Fruit fly (Drosophila melanogaster) Kc167 (cell line): ENCODE results near the gene CG33262.

Experiments used
- Myc ChIP-seq: fragments of >200 bp; optimal IDR thresholded peaks from 2 replicates; lab custom pipeline; 2017; ENCODE audit warnings: missing external identifiers
- Sin3A ChIP-seq: fragments of >200 bp; optimal IDR thresholded peaks from 2 replicates; lab custom pipeline; 2018; ENCODE audit warnings: missing external identifiers
- h ChIP-seq: fragments of >200 bp; optimal IDR thresholded peaks from 3 replicates; lab custom pipeline; 2018; ENCODE audit warnings: missing external identifiers
- insv ChIP-seq: fragments of >200 bp; optimal IDR thresholded peaks from 3 replicates; lab custom pipeline; 2018; ENCODE audit warnings: missing external identifiers
- psq ChIP-seq: fragments of >200 bp; optimal IDR thresholded peaks from 2 replicates; lab custom pipeline; 2017; ENCODE audit warnings: missing external identifiers
- ttk ChIP-seq: sonication (Bioruptor generic); optimal IDR thresholded peaks from 2 replicates; lab custom pipeline; 2017; ENCODE audit warnings: missing external identifiers

Gene CG33262

DNA sequence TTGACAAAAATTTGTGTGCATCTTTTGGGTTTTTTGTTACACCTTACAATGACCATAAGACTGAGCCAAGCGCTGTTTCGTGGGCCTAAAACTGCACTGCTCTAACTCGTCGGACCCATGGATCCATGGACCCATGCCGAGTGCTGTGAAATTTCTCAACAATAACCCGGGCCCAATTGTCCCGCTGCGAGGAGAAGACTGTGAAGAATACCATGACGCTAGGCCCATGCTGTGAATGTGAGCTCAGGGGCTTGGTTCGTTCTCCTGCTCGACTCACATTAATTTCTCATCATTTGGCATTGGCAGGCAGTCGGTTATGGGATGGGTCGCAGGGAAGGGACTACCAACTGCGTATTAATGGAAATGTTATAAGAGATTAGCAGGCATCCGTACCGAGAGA lies 15.9 kb upstream of the CG33262 start:
- no peak for TF ChIP-seq Sin3A (lab: Kevin White, UChicago)
- TF ChIP-seq Myc (lab: Kevin White, UChicago), result no peak
- no peak for TF ChIP-seq h (lab: Kevin White, UChicago)
- no peak for TF ChIP-seq psq (lab: Kevin White, UChicago)
- no peak for TF ChIP-seq ttk (lab: Kevin White, UChicago)

DNA sequence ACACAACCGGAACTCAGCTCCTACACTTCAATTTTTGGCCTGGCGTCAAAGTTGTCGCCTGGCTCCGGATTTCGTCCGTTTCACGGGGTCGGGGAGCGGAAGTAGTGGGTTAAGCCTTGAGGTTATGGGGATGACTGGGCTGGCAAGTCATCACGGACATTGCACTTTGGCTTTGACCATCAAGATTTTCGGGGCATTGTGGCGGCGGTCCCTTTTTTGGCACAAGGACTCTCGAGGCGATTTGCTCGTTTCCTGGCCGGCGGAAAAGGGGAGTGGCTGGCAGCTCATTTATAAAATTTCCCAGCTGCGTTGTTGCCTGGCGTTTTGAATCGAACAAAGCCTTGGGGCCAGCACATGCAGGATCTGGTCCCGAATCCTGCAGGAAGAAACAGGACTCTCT lies 2.9 kb upstream of the CG33262 start:
- no peak for TF ChIP-seq Myc (lab: Kevin White, UChicago)
- TF ChIP-seq h (lab: Kevin White, UChicago), result no peak

DNA sequence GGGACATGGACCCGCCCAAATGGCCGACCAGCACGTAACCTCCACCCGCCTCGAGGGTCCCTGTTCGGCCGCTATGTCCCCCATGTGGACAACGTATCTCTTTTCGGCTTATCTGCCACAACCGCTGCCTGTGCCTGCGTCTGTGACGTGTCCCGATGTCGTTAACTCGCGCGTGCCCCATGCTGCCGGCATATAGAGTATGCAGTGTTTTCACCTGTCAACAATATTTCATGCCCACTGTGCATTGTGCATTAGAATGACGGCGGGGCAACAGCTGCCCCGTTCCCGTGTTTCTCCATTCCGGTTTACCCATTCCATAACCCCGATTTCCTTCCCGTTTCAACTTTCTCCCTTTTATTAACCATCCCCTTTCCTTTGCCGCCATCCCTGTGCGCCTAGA lies 1.2 kb upstream of the CG33262 start:
- TF ChIP-seq insv (lab: Kevin White, UChicago), result no peak
- TF ChIP-seq psq (lab: Kevin White, UChicago), result no peak
- TF ChIP-seq ttk (lab: Kevin White, UChicago), result no peak
- TF ChIP-seq h (lab: Kevin White, UChicago), result no peak
- TF ChIP-seq Sin3A (lab: Kevin White, UChicago), result no peak
- no peak for TF ChIP-seq Myc (lab: Kevin White, UChicago)

DNA sequence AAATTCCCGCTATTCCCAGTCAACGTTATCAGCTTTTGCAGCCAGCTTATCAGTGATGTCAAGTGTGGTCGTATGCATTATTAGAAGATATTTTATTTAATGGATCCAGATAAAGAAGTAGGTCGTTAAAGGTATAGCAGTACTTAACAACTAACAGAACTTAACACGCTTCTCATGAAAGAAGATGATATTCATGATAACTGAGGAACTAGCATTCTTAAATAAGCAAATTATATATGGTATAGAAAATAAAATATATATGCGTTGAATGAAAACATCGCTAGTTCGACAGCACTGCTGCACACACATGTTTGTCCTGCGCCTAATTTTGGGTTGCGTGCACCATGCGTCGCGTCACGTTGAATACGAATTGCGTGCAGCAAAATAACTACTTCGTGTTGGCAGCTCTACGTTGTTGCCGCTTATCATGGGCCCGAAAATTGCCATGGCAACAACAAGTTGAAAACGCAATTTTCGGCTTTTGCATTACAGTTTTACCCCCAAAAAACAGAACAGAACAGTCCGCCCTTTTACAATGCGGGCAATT lies 614 bp upstream of the CG33262 start:
- TF ChIP-seq insv (lab: Kevin White, UChicago), result no peak
- no peak for TF ChIP-seq psq (lab: Kevin White, UChicago)
- TF ChIP-seq Myc (lab: Kevin White, UChicago), result no peak
- no peak for TF ChIP-seq ttk (lab: Kevin White, UChicago)
- no peak for TF ChIP-seq h (lab: Kevin White, UChicago)
- TF ChIP-seq Sin3A (lab: Kevin White, UChicago), result no peak

DNA sequence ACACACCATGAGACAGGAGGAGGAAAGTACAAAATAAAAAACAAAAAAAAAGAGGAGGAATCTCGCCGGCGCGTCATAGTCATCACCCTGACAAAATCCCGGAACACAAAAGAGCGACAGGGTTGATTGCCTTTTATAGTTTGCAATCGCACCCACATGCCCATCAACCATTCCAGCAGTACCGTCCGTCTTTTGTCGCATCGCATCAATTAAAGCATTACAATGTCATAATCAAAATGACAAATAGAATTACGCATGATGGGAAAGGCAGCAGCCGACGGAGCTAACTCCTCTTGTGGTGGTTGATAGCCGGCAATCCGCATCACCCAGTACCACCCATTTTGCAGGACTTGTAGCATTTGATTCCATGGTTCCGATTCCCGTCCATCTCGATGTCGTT lies 1.3 kb downstream of the CG33262 start:
- TF ChIP-seq insv (lab: Kevin White, UChicago) (no peak), h (lab: Kevin White, UChicago) (no peak), Sin3A (lab: Kevin White, UChicago) (no peak), ttk (lab: Kevin White, UChicago) (no peak), Myc (lab: Kevin White, UChicago) (no peak), psq (lab: Kevin White, UChicago) (no peak)

DNA sequence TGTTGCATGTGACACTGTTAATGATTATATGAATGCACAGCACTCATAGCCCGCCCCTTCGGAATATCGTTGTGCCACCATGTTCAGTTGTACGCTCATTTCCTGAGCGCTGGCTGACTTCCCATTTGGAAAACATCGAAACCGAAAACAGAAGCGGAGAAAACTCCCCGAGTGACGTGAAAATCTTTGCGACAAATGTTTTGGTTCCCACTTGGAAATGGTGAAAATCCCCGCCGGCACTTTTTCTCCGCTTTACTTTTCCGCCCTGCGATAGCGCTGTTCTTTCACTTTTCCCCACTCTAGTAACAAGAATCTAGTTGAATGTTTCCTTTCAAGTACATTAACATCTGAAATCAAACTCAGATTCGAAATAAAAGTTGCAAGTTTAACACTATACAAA lies 9.0 kb downstream of the CG33262 start:
- TF ChIP-seq Sin3A (lab: Kevin White, UChicago), result no peak
- no peak for TF ChIP-seq ttk (lab: Kevin White, UChicago)
- TF ChIP-seq insv (lab: Kevin White, UChicago), result no peak
- no peak for TF ChIP-seq h (lab: Kevin White, UChicago)
- TF ChIP-seq psq (lab: Kevin White, UChicago), result no peak
- no peak for TF ChIP-seq Myc (lab: Kevin White, UChicago)

DNA sequence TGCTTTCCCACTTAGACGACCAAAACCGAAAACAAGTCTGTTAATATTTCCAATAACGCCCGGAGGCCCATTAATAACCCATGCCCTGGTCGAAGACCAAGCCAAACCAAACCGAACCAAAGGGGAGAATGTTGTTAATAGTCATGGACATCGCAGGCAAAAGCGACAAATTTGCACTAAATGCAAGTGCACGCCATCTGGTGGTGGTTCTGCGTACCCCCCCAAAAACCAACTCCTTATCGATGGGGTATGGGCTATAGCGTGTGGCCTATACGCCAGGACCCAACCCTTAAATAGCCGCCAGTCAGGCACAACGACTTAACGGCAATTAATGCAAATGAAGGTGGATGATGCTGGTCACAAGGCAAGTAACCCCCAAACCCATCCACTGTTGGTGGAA lies 10.4 kb downstream of the CG33262 start:
- TF ChIP-seq Myc (lab: Kevin White, UChicago), result no peak
- no peak for TF ChIP-seq psq (lab: Kevin White, UChicago)
- no peak for TF ChIP-seq h (lab: Kevin White, UChicago)
- no peak for TF ChIP-seq Sin3A (lab: Kevin White, UChicago)
- no peak for TF ChIP-seq ttk (lab: Kevin White, UChicago)
- no peak for TF ChIP-seq insv (lab: Kevin White, UChicago)

DNA sequence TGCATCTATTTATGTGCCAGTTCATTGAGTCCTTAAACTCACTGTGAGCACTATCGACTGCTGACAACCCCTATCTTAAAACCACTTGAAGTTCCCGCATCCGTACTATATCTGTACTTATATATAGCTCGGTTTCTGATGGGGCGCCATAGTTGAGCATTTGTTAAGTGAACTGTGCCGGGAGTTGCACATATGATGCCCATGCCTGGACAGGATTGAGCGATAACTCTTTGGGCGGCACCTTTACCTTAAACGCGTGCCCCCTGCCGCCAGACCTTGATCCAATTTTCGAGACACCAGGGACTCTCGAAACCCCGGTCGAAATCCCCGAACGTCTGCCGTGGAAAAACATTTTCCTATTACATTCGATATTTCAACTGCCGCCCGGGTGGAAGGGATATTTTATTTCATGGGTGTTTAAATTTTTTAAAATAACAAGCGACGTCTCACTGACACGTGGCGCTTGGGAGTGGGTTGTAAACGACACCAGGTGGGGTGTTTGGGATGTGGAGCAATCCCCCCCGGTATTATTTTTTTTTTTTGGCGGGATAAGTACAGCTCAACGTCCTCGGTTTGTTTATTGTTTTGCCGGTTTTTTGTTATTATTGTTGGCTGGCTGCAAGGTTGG lies 18.0 kb downstream of the CG33262 start:
- TF ChIP-seq h (lab: Kevin White, UChicago) (no peak), Myc (lab: Kevin White, UChicago) (no peak), ttk (lab: Kevin White, UChicago) (no peak), Sin3A (lab: Kevin White, UChicago) (no peak)

DNA sequence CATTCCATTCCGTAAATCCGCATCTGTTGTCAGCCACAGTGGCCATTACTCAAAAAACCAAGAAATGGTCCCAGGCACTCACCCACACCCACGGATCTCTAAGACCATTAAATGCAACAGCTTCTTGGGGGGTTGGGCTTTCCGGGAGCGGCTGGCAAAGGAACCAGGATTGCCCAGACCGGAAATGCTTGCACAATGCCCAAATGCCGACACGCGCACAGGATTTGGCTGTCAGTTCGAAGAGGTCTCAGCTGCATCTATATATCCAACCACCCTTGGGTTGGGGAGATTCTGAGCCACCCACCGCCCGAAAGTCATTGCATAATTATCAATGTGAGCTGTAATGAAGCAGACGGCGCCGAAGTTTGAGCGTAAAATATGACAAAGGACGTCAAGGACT lies 19.2 kb downstream of the CG33262 start:
- no peak for TF ChIP-seq h (lab: Kevin White, UChicago)
- TF ChIP-seq ttk (lab: Kevin White, UChicago), result no peak
- TF ChIP-seq psq (lab: Kevin White, UChicago), result no peak
- no peak for TF ChIP-seq Myc (lab: Kevin White, UChicago)
- no peak for TF ChIP-seq Sin3A (lab: Kevin White, UChicago)
- no peak for TF ChIP-seq insv (lab: Kevin White, UChicago)

DNA sequence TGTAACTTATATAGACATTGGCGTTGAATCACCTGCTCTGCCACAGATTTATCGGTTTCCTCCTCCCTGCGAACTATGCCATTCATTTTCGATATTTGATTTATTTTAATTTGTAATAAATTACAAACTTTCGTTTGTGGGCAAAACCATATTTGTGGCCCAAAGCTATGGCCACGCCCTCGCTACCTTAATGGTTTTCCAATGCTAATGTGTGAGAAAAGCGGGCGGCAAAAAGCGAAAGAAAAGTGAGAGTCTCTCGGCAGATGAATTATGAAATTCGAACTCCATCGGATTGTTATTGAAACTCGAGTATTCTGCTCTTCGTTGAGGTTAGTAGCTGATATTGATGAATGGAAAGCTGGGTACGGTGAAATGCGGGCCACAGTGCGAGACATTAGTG lies 33.2 kb downstream of the CG33262 start:
- no peak for TF ChIP-seq psq (lab: Kevin White, UChicago)

DNA sequence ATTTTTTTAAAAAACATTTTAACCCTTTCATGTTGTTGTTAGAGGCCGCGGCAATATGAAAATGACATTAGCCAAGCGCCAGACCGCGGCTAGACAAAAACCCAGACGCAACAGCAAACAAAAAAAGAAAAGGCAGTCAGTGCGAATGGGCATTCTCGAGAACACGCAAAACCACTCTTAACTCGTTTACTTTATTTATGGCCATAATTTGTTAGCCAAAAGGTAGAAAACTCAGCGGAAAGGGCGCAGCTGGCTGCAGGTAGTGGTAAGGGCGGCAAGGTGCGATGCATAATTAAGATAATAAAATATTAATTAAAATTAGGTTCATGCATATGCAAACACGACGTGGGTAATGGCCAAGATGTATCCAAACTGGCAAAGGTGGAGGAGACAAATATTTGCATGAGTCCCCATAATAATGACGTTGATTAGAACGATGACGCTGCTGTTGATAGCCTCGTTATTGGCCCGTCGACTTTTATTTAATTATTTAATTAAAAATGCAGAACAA lies 34.2 kb downstream of the CG33262 start:
- TF ChIP-seq Myc (lab: Kevin White, UChicago), result no peak
- TF ChIP-seq Sin3A (lab: Kevin White, UChicago), result no peak
- no peak for TF ChIP-seq ttk (lab: Kevin White, UChicago)
- TF ChIP-seq insv (lab: Kevin White, UChicago), result no peak
- TF ChIP-seq h (lab: Kevin White, UChicago), result no peak
- TF ChIP-seq psq (lab: Kevin White, UChicago), result no peak

DNA sequence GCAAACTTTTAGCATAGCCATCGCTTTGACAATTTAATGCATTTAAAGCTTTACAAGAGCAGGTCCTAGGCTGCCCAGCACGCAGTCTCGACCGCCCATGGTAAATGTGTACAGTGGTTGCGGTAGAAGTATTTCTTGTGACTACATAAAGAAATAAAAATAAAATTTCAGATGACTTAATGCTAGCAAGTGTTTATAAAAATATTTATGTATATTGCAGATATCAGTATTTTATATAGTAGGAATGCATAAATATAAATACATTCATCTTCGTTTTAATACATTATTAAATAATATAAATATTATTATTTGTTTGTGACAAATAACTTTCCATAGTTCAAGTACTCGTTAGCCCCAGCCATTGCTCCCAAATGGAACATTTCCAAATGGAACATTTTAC lies 36.9 kb downstream of the CG33262 start:
- TF ChIP-seq psq (lab: Kevin White, UChicago), result no peak
- no peak for TF ChIP-seq Myc (lab: Kevin White, UChicago)
- no peak for TF ChIP-seq insv (lab: Kevin White, UChicago)
- no peak for TF ChIP-seq ttk (lab: Kevin White, UChicago)
- no peak for TF ChIP-seq Sin3A (lab: Kevin White, UChicago)
- TF ChIP-seq h (lab: Kevin White, UChicago), result no peak
